Fruit fly (Drosophila melanogaster): Measurements from ENCODE around the gene comt.
A peak's percentile ranks its signal among the peaks of the same experiment; 100 is the strongest.

The comt gene

dm6 chrX:13276713-13277112 is 17.9 kb downstream of the comt start (continued):
- TF ChIP-seq Fer3 (tag; optimal IDR thresholded peaks at IDR 0.05) (peak; percentile 88), BEAF-32 (GFP tag; optimal IDR thresholded peaks at IDR 0.05) (no peak), Fer2 (tag; optimal IDR thresholded peaks at IDR 0.05) (peak; percentile 60), CG18764 (GFP tag; optimal IDR thresholded peaks at IDR 0.05) (peak; percentile 47), CG10366 (GFP tag; IDR thresholded peaks at IDR 0.05) (peak; percentile 66), Chrac-16 (GFP tag; optimal IDR thresholded peaks at IDR 0.05) (peak; percentile 32), exex (tag; optimal IDR thresholded peaks at IDR 0.05) (peak; percentile 68), H2.0 (GFP tag; IDR thresholded peaks at IDR 0.05) (peak; percentile 70), Hmr (GFP tag; optimal IDR thresholded peaks at IDR 0.05) (peak; percentile 84), tin (GFP tag; optimal IDR thresholded peaks at IDR 0.05) (peak; percentile 56), CG6689 (GFP tag; IDR thresholded peaks at IDR 0.05) (peak; percentile 79), lov (optimal IDR thresholded peaks at IDR 0.05) (no peak), lov (GFP tag; IDR thresholded peaks at IDR 0.05) (0 out of 3 replicates have a peak, but pooled peaks have one; percentile 15), CG2678 (tag; optimal IDR thresholded peaks at IDR 0.05) (peak; percentile 91), dan (GFP tag; IDR thresholded peaks at IDR 0.05) (no peak), CG11085 (GFP tag; IDR thresholded peaks at IDR 0.05) (peak; percentile 50), CG2875 (GFP tag; optimal IDR thresholded peaks at IDR 0.05) (peak; percentile 10), CG10147 (GFP tag; optimal IDR thresholded peaks at IDR 0.05) (peak; percentile 82), Ravus (GFP tag; IDR thresholded peaks at IDR 0.05) (peak; percentile 52; the same call in 1 of the 2 replicates), jigr1 (GFP tag; IDR thresholded peaks at IDR 0.05) (no peak), prd (optimal IDR thresholded peaks at IDR 0.05) (no peak), prd (GFP tag; IDR thresholded peaks at IDR 0.05) (peak; percentile 79), Sox102F (GFP tag; optimal IDR thresholded peaks at IDR 0.05) (peak; percentile 66), wdn (GFP tag; IDR thresholded peaks at IDR 0.05) (peak; percentile 78), gem (tag; optimal IDR thresholded peaks at IDR 0.05) (peak; percentile 88), dati (GFP tag; IDR thresholded peaks at IDR 0.05) (no peak), h (optimal IDR thresholded peaks at IDR 0.05) (no peak), CG6654 (GFP tag; optimal IDR thresholded peaks at IDR 0.05) (peak; percentile 22), CG12299 (tag; optimal IDR thresholded peaks at IDR 0.05) (peak; percentile 70), CG1233 (GFP tag; optimal IDR thresholded peaks at IDR 0.05) (peak; percentile 60), CG32532 (GFP tag; IDR thresholded peaks at IDR 0.05) (peak; percentile 86), CG30431 (GFP tag; optimal IDR thresholded peaks at IDR 0.05) (peak; percentile 5), CG10274 (GFP tag; optimal IDR thresholded peaks at IDR 0.05) (peak; percentile 47), CG2120 (GFP tag; optimal IDR thresholded peaks at IDR 0.05) (peak; percentile 73), ase (GFP tag; IDR thresholded peaks at IDR 0.05) (peak; percentile 60; the same call in 2 of the 3 replicates), CG10321 (GFP tag; IDR thresholded peaks at IDR 0.05) (peak; percentile 64), Dad (GFP tag; optimal IDR thresholded peaks at IDR 0.05) (no peak), Kr (GFP tag; optimal IDR thresholded peaks at IDR 0.05) (no peak), CG8089 (GFP tag; optimal IDR thresholded peaks at IDR 0.05) (peak; percentile 12), fu2 (GFP tag; optimal IDR thresholded peaks at IDR 0.05) (no peak), ci (GFP tag; IDR thresholded peaks at IDR 0.05) (peak; percentile 68; the same call in 2 of the 3 replicates), ftz-f1 (GFP tag; optimal IDR thresholded peaks at IDR 0.05) (no peak), CG4424 (GFP tag; optimal IDR thresholded peaks at IDR 0.05) (peak; percentile 62)

- no peak for TF ChIP-seq CG4328 (GFP tag; optimal IDR thresholded peaks at IDR 0.05)
- TF ChIP-seq Trl (optimal IDR thresholded peaks at IDR 0.05) = peak; percentile 41 to 71
- TF ChIP-seq Trl (GFP tag; optimal IDR thresholded peaks at IDR 0.05) = no peak
- TF ChIP-seq Asciz (GFP tag; optimal IDR thresholded peaks at IDR 0.05) = peak; percentile 3
- TF ChIP-seq insv (GFP tag; optimal IDR thresholded peaks at IDR 0.05) = peak; percentile 58 to 95
- no peak for TF ChIP-seq bowl (GFP tag; IDR thresholded peaks at IDR 0.05)
- TF ChIP-seq CG12744 (GFP tag; optimal IDR thresholded peaks at IDR 0.05) = no peak
- no peak for TF ChIP-seq hth (optimal IDR thresholded peaks at IDR 0.05)
- TF ChIP-seq CG6813 (GFP tag; optimal IDR thresholded peaks at IDR 0.05) = peak; percentile 28
- TF ChIP-seq Dref (GFP tag; IDR thresholded peaks at IDR 0.05) = no peak
- TF ChIP-seq sens (GFP tag) = peak; percentile 55
- peak; percentile 92 for TF ChIP-seq Elba2 (GFP tag; optimal IDR thresholded peaks at IDR 0.05)
These were observed 18.3 kb downstream of the comt start for dm6 chrX:13277148-13277547.
